Worm (Caenorhabditis elegans): ENCODE data around the gene mca-3.

- TF ChIP-seq ztf-11 (tag; optimal IDR thresholded peaks at IDR 0.05): no peak
- TF ChIP-seq unc-62 (GFP tag; optimal IDR thresholded peaks at IDR 0.05): no peak
- no peak for TF ChIP-seq fkh-10 (GFP tag; optimal IDR thresholded peaks at IDR 0.05)
- TF ChIP-seq ceh-9 (tag; optimal IDR thresholded peaks at IDR 0.05): no peak
- TF ChIP-seq elt-1 (tag; optimal IDR thresholded peaks at IDR 0.05): no peak
- TF ChIP-seq pha-4 (tag; optimal IDR thresholded peaks at IDR 0.05): no peak
- TF ChIP-seq nhr-76 (tag; optimal IDR thresholded peaks at IDR 0.05): no peak
- no peak for TF ChIP-seq aly-2 (tag; optimal IDR thresholded peaks at IDR 0.05)
Observed at ce11 chrIV:3145587-3145986, 12.6 kb upstream of the mca-3 start, which contains the start of gene T23E1.3.
